Worm (Caenorhabditis elegans): ENCODE measurements around the gene clec-141.

DNA sequence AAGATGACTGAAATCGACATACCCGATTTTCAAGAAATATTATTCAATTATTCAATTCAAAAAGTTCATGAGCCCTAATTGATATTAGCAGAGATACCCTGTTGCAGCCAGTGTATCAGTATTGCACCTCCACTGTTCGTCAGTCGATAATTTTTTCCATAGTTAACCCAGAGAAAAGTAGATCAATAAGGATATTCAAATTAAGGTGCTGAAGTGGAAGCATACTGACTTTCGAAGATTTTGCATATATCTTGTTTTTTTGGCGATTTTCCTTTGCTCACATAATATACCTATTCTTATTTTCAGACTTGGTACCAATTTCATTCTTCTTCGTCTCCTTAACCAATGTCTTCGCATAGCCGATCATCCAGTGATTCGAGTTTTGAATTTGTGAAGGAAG, 11.5 kb upstream of the clec-141 start, which contains the start of gene EEED8.15:
- TF ChIP-seq W03F9.2 (tag; optimal IDR thresholded peaks at IDR 0.05) (no peak), him-1 (tag; optimal IDR thresholded peaks at IDR 0.05) (no peak), dao-5 (tag; optimal IDR thresholded peaks at IDR 0.05) (no peak)

Data from whole organism, L4/young adult.